Fruit fly (Drosophila melanogaster) whole organism, embryonic: ENCODE measurements around the gene Jupiter.

Experiments
- Atf6 ChIP-seq: fragments of 200-800 bp; sonication (Bioruptor generic); IDR thresholded peaks from 2 replicates; pipeline ENCODE4 v1.3.6; 2022; ENCODE audit warnings: missing biosample characterization, missing genetic modification characterization
- Blimp-1 ChIP-seq: fragments of 200-800 bp; sonication (Bioruptor generic); optimal IDR thresholded peaks from 3 replicates; lab custom pipeline; 2018; ENCODE audit warnings: missing biosample characterization, missing genetic modification characterization, mild to moderate bottlenecking, moderate library complexity, missing genetic modification reagents
- BtbVII ChIP-seq: fragments of 200-800 bp; sonication (Bioruptor generic); optimal IDR thresholded peaks from 3 replicates; lab custom pipeline; 2017; ENCODE audit warnings: missing biosample characterization, mild to moderate bottlenecking, missing genetic modification characterization
- CG10366 ChIP-seq: fragments of 200-800 bp; sonication (Bioruptor generic); IDR thresholded peaks from 2 replicates; pipeline ENCODE4 v1.3.6; 2022; ENCODE audit warnings: missing biosample characterization, missing genetic modification characterization
- CG11093 ChIP-seq: fragments of 200-800 bp; sonication (Bioruptor generic); IDR thresholded peaks from 3 replicates; pipeline ENCODE4 v1.3.6; 2022; ENCODE audit warnings: missing biosample characterization, missing genetic modification characterization
- CG12219 ChIP-seq: fragments of 200-800 bp; sonication (Bioruptor generic); optimal IDR thresholded peaks from 3 replicates; lab custom pipeline; 2018; ENCODE audit warnings: missing biosample characterization, mild to moderate bottlenecking, missing genetic modification characterization
- CG12236 ChIP-seq: fragments of 200-800 bp; sonication (Bioruptor generic); optimal IDR thresholded peaks from 2 replicates; lab custom pipeline; 2016; ENCODE audit warnings: missing biosample characterization, missing genetic modification characterization
- CG12659 ChIP-seq: fragments of 200-800 bp; sonication (Bioruptor generic); optimal IDR thresholded peaks from 3 replicates; lab custom pipeline; 2017; ENCODE audit warnings: mild to moderate bottlenecking, missing biosample characterization, missing genetic modification reagents, missing genetic modification characterization
- CG12942 ChIP-seq: fragments of 200-800 bp; sonication (Bioruptor generic); optimal IDR thresholded peaks from 3 replicates; lab custom pipeline; 2016; ENCODE audit warnings: missing biosample characterization, missing genetic modification characterization
- CG13296 ChIP-seq: fragments of 200-800 bp; sonication (Bioruptor generic); optimal IDR thresholded peaks from 3 replicates; lab custom pipeline; 2018; ENCODE audit warnings: missing biosample characterization, mild to moderate bottlenecking, missing genetic modification characterization
- CG15269 ChIP-seq: fragments of 200-800 bp; sonication (Bioruptor generic); optimal IDR thresholded peaks from 2 replicates; lab custom pipeline; 2018; ENCODE audit warnings: missing biosample characterization, mild to moderate bottlenecking, missing genetic modification characterization, moderate library complexity
- CG15601 ChIP-seq: fragments of 200-800 bp; sonication (Bioruptor generic); optimal IDR thresholded peaks from 3 replicates; lab custom pipeline; 2019; ENCODE audit warnings: missing biosample characterization, mild to moderate bottlenecking, missing genetic modification characterization, moderate library complexity
- CG17359 ChIP-seq: fragments of 200-800 bp; sonication (Bioruptor generic); optimal IDR thresholded peaks from 3 replicates; lab custom pipeline; 2018; ENCODE audit warnings: missing biosample characterization, mild to moderate bottlenecking, missing genetic modification characterization, moderate library complexity
- CG2120 ChIP-seq: fragments of 200-800 bp; sonication (Bioruptor generic); optimal IDR thresholded peaks from 3 replicates; lab custom pipeline; 2016; ENCODE audit warnings: missing biosample characterization, missing genetic modification characterization
- CG2202 ChIP-seq: fragments of 200-800 bp; sonication (Bioruptor generic); optimal IDR thresholded peaks from 2 replicates; lab custom pipeline; 2018; ENCODE audit warnings: missing biosample characterization, mild to moderate bottlenecking, missing genetic modification characterization
- CG2889 ChIP-seq: fragments of 200-800 bp; sonication (Bioruptor generic); IDR thresholded peaks from 3 replicates; pipeline ENCODE4 v1.3.6; 2022; ENCODE audit warnings: missing biosample characterization, missing genetic modification characterization
- CG30403 ChIP-seq: fragments of 200-800 bp; sonication (Bioruptor generic); optimal IDR thresholded peaks from 3 replicates; lab custom pipeline; 2016; ENCODE audit warnings: missing biosample characterization, missing genetic modification characterization
- CG4360 ChIP-seq: fragments of 200-800 bp; sonication (Bioruptor generic); IDR thresholded peaks from 2 replicates; pipeline ENCODE4 v1.3.6; 2022; ENCODE audit warnings: missing biosample characterization, missing genetic modification characterization
- CG4854 ChIP-seq: fragments of 200-800 bp; sonication (Bioruptor generic); optimal IDR thresholded peaks from 2 replicates; lab custom pipeline; 2016; ENCODE audit warnings: missing biosample characterization, missing genetic modification characterization, inconsistent platforms
- CG5180 ChIP-seq: fragments of 200-800 bp; sonication (Bioruptor generic); optimal IDR thresholded peaks from 3 replicates; lab custom pipeline; 2017; ENCODE audit warnings: missing biosample characterization, missing genetic modification characterization, mild to moderate bottlenecking, moderate library complexity, missing genetic modification reagents
- CG6689 ChIP-seq: fragments of 200-800 bp; sonication (Bioruptor generic); IDR thresholded peaks from 2 replicates; pipeline ENCODE4 v1.3.6; 2022; ENCODE audit warnings: missing biosample characterization, missing genetic modification characterization
- CG8281 ChIP-seq: fragments of 200-800 bp; sonication (Bioruptor generic); optimal IDR thresholded peaks from 2 replicates; lab custom pipeline; 2018; ENCODE audit warnings: missing biosample characterization, mild to moderate bottlenecking, missing genetic modification characterization, moderate library complexity
- CG9437 ChIP-seq: fragments of 200-800 bp; sonication (Bioruptor generic); optimal IDR thresholded peaks from 2 replicates; lab custom pipeline; 2018; ENCODE audit warnings: missing biosample characterization, mild to moderate bottlenecking, missing genetic modification characterization
- CoRest ChIP-seq: fragments of 200-800 bp; sonication (Bioruptor generic); optimal IDR thresholded peaks from 3 replicates; lab custom pipeline; 2018; ENCODE audit warnings: missing biosample characterization, mild to moderate bottlenecking, missing genetic modification characterization, moderate library complexity
- CrebB ChIP-seq: fragments of 200-800 bp; sonication (Bioruptor generic); optimal IDR thresholded peaks from 3 replicates; lab custom pipeline; 2018; ENCODE audit warnings: missing biosample characterization, mild to moderate bottlenecking, missing genetic modification characterization
- Drgx ChIP-seq: fragments of 200-800 bp; sonication (Bioruptor generic); IDR thresholded peaks from 2 replicates; pipeline ENCODE4 v1.3.6; 2022; ENCODE audit warnings: missing biosample characterization, missing genetic modification characterization
- Hmr ChIP-seq: fragments of 200-800 bp; sonication (Bioruptor generic); optimal IDR thresholded peaks from 3 replicates; lab custom pipeline; 2017; ENCODE audit warnings: mild to moderate bottlenecking, missing biosample characterization, missing genetic modification reagents, missing genetic modification characterization
- Meics ChIP-seq: fragments of 200-800 bp; sonication (Bioruptor generic); optimal IDR thresholded peaks from 2 replicates; lab custom pipeline; 2017; ENCODE audit warnings: missing biosample characterization, mild to moderate bottlenecking, missing genetic modification characterization
- Myb ChIP-seq: fragments of 200-800 bp; sonication (Bioruptor generic); optimal IDR thresholded peaks from 2 replicates; lab custom pipeline; 2016; ENCODE audit warnings: missing biosample characterization, missing genetic modification characterization
- PHDP ChIP-seq: fragments of 200-800 bp; sonication (Bioruptor generic); optimal IDR thresholded peaks from 3 replicates; lab custom pipeline; 2018; ENCODE audit warnings: missing biosample characterization, mild to moderate bottlenecking, missing genetic modification characterization, moderate library complexity
- Pdp1 ChIP-seq, 2 experiments: fragments of 200-800 bp; sonication (Bioruptor generic); optimal IDR thresholded peaks; 3 replicates each; lab custom pipeline; 2016; ENCODE audit warnings: missing biosample characterization in 2 of 2, missing genetic modification characterization in 2 of 2, mild to moderate bottlenecking in 1 of 2, moderate library complexity in 1 of 2
- Vsx1 ChIP-seq: fragments of 200-800 bp; sonication (Bioruptor generic); optimal IDR thresholded peaks from 2 replicates; lab custom pipeline; 2017; ENCODE audit warnings: missing biosample characterization, mild to moderate bottlenecking, missing genetic modification characterization, missing genetic modification reagents
- ac ChIP-seq: fragments of 200-800 bp; sonication (Bioruptor generic); optimal IDR thresholded peaks from 3 replicates; lab custom pipeline; 2017; ENCODE audit warnings: missing biosample characterization, mild to moderate bottlenecking, missing genetic modification characterization
- cg ChIP-seq: fragments of 200-800 bp; sonication (Bioruptor generic); optimal IDR thresholded peaks from 3 replicates; lab custom pipeline; 2019; ENCODE audit warnings: missing biosample characterization, mild to moderate bottlenecking, missing genetic modification characterization, moderate library complexity
- chm ChIP-seq: fragments of 200-800 bp; sonication (Bioruptor generic); IDR thresholded peaks from 2 replicates; pipeline ENCODE4 v1.3.6; 2022; ENCODE audit warnings: missing biosample characterization, missing genetic modification characterization
- ci ChIP-seq: fragments of 200-800 bp; sonication (Bioruptor generic); IDR thresholded peaks from 3 replicates; pipeline ENCODE4 v1.3.6; 2022; ENCODE audit warnings: missing biosample characterization, missing genetic modification characterization
- fd3F ChIP-seq: fragments of 200-800 bp; sonication (Bioruptor generic); optimal IDR thresholded peaks from 2 replicates; lab custom pipeline; 2018; ENCODE audit warnings: missing biosample characterization, mild to moderate bottlenecking, missing genetic modification characterization, moderate library complexity
- ftz-f1 ChIP-seq: fragments of 200-800 bp; sonication (Bioruptor generic); optimal IDR thresholded peaks from 2 replicates; lab custom pipeline; 2016; ENCODE audit warnings: missing biosample characterization, missing genetic modification characterization
- fu2 ChIP-seq: fragments of 200-800 bp; sonication (Bioruptor generic); optimal IDR thresholded peaks from 2 replicates; lab custom pipeline; 2016; ENCODE audit warnings: missing biosample characterization, missing genetic modification characterization
- gem ChIP-seq: fragments of 200-800 bp; sonication (Bioruptor generic); optimal IDR thresholded peaks from 2 replicates; lab custom pipeline; 2019; ENCODE audit warnings: missing biosample characterization, mild to moderate bottlenecking, missing genetic modification characterization, moderate library complexity
- jing ChIP-seq: fragments of 200-800 bp; sonication (Bioruptor generic); optimal IDR thresholded peaks from 2 replicates; lab custom pipeline; 2018; ENCODE audit warnings: missing biosample characterization, mild to moderate bottlenecking, missing genetic modification characterization
- lmd ChIP-seq: fragments of 200-800 bp; sonication (Bioruptor generic); IDR thresholded peaks from 2 replicates; pipeline ENCODE4 v1.3.6; 2022; ENCODE audit warnings: missing biosample characterization, missing genetic modification characterization
- mirr ChIP-seq: fragments of 200-800 bp; sonication (Bioruptor generic); optimal IDR thresholded peaks from 3 replicates; lab custom pipeline; 2018; ENCODE audit warnings: missing biosample characterization, mild to moderate bottlenecking, missing genetic modification characterization
- pan ChIP-seq, 4 experiments: fragments of >200 bp in 3 of 4; fragments of 200-800 bp in 1 of 4; sonication (Bioruptor generic) in 1 of 4; optimal IDR thresholded peaks in 3 of 4; IDR thresholded peaks in 1 of 4; 2 replicates each; pipeline versions ENCODE4 v1.3.6 to Lab custom; 2017 to 2022; ENCODE audit warnings: missing biosample characterization in 2 of 4, missing genetic modification characterization in 2 of 4, mixed read lengths in 1 of 4
- pb ChIP-seq: fragments of 200-800 bp; sonication (Bioruptor generic); optimal IDR thresholded peaks from 3 replicates; lab custom pipeline; 2016; ENCODE audit warnings: missing biosample characterization, missing genetic modification characterization
- run ChIP-seq: fragments of 200-800 bp; sonication (Bioruptor generic); optimal IDR thresholded peaks from 3 replicates; lab custom pipeline; 2018; ENCODE audit warnings: missing biosample characterization, mild to moderate bottlenecking, missing genetic modification characterization
- sd ChIP-seq: fragments of 200-800 bp; sonication (Bioruptor generic); optimal IDR thresholded peaks from 3 replicates; lab custom pipeline; 2018; ENCODE audit warnings: missing biosample characterization, mild to moderate bottlenecking, missing genetic modification characterization, moderate library complexity
- sima ChIP-seq: fragments of 200-800 bp; sonication (Bioruptor generic); optimal IDR thresholded peaks from 2 replicates; lab custom pipeline; 2016; ENCODE audit warnings: missing biosample characterization, missing genetic modification characterization
- sqz ChIP-seq: fragments of 200-800 bp; sonication (Bioruptor generic); optimal IDR thresholded peaks from 3 replicates; lab custom pipeline; 2018; ENCODE audit warnings: missing biosample characterization, mild to moderate bottlenecking, missing genetic modification characterization
- tap ChIP-seq: fragments of 200-800 bp; optimal IDR thresholded peaks from 3 replicates; lab custom pipeline; 2019; ENCODE audit warnings: missing biosample characterization, mild to moderate bottlenecking, missing genetic modification characterization, moderate library complexity

Gene Jupiter

DNA sequence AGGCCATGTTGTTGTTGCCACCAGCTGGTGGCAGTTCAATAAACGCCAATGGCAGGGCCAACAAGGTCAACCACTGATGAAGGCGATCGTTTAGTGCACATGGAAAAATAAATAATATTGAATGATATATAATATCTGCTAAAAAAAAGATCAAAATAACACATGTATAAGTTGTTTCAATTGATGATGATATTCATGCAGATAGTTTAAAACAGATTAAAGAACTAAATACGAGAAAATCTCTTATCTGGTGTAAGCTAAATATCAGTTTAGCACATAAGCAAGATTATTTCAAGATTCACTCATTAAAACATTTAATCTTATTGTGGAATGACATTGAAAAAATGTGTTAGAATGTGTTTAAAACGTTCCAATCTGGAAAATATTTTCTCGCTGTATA, 43.7 kb upstream of the Jupiter start (continued):
- TF ChIP-seq tap (tag; lab: Kevin White, UChicago) (peak; percentile 26), lmd (GFP tag; lab: Robert Waterston, UW) (peak; percentile 52), jing (no peak), gem (peak; percentile 79), BtbVII (GFP tag; lab: Kevin White, UChicago) (peak; percentile 26), CG5180 (GFP tag; lab: Kevin White, UChicago) (peak; percentile 13), chm (no peak), CG10366 (GFP tag; lab: Robert Waterston, UW) (peak; percentile 8; the same call in 1 of the 2 replicates), CoRest (peak; percentile 64), ftz-f1 (GFP tag; lab: Kevin White, UChicago) (peak; percentile 63), CG4854 (GFP tag; lab: Kevin White, UChicago) (no peak), Myb (GFP tag; lab: Kevin White, UChicago) (no peak), CG17359 (tag; lab: Kevin White, UChicago) (peak; percentile 62), CG2889 (GFP tag; lab: Robert Waterston, UW) (no peak), ci (0 out of 3 replicates have a peak, but pooled peaks have one; percentile 21), Hmr (GFP tag; lab: Kevin White, UChicago) (peak; percentile 36), fd3F (GFP tag; lab: Kevin White, UChicago) (peak; percentile 32), CG12236 (GFP tag; lab: Kevin White, UChicago) (no peak), CG12942 (GFP tag; lab: Kevin White, UChicago) (peak; percentile 11), CG6689 (GFP tag; lab: Robert Waterston, UW) (peak; percentile 38), CG11093 (0 out of 3 replicates have a peak, but pooled peaks have one; percentile 12), CG4360 (no peak), fu2 (GFP tag; lab: Kevin White, UChicago) (no peak), sqz (GFP tag; lab: Kevin White, UChicago) (no peak), CG2202 (no peak), CG15601 (peak; percentile 19), Vsx1 (no peak), Atf6 (GFP tag; lab: Robert Waterston, UW) (no peak), sima (GFP tag; lab: Kevin White, UChicago) (no peak), CG15269 (tag; lab: Kevin White, UChicago) (peak; percentile 71), Blimp-1 (GFP tag; lab: Kevin White, UChicago) (peak; percentile 50), CG12219 (peak; percentile 4), pb (GFP tag; lab: Kevin White, UChicago) (no peak), CG2120 (GFP tag; lab: Kevin White, UChicago) (no peak), CG12659 (GFP tag; lab: Kevin White, UChicago) (peak; percentile 28), sd (tag; lab: Kevin White, UChicago) (peak; percentile 66), PHDP (tag; lab: Kevin White, UChicago) (peak; percentile 32), CG9437 (GFP tag; lab: Kevin White, UChicago) (peak; percentile 64), CrebB (no peak), Drgx (GFP tag; lab: Robert Waterston, UW) (no peak), pan (optimal IDR thresholded peaks at IDR 0.05; lab: Kevin White, UChicago) (no peak), pan (GFP tag; optimal IDR thresholded peaks at IDR 0.05 in 1 of 2, IDR thresholded peaks at IDR 0.05 in 1 of 2) (peak in 1 of 2 experiments; percentile 50), Pdp1 (GFP tag; optimal IDR thresholded peaks at IDR 0.05; lab: Kevin White, UChicago) (no peak), CG8281 (tag; lab: Kevin White, UChicago) (peak; percentile 3), cg (GFP tag; lab: Kevin White, UChicago) (no peak), CG13296 (GFP tag; lab: Kevin White, UChicago) (peak; percentile 51), run (tag; lab: Kevin White, UChicago) (peak; percentile 24), ac (GFP tag; lab: Kevin White, UChicago) (no peak), mirr (no peak), CG30403 (GFP tag; lab: Kevin White, UChicago) (peak; percentile 35), Meics (GFP tag; lab: Kevin White, UChicago) (peak; percentile 48)
